Fruit fly (Drosophila melanogaster) whole organism, embryonic: ENCODE data around the gene CG46412.

Experiments used
- Adf1 ChIP-seq: fragments of 200-800 bp; sonication (Bioruptor generic); IDR thresholded peaks from 2 replicates; pipeline ENCODE4 v1.3.6; 2022; ENCODE audit warnings: missing biosample characterization, missing genetic modification characterization
- B-H1 ChIP-seq: fragments of 200-800 bp; sonication (Bioruptor generic); IDR thresholded peaks from 3 replicates; pipeline ENCODE4 v1.3.6; 2022; ENCODE audit warnings: missing biosample characterization, missing genetic modification characterization
- B-H2 ChIP-seq: fragments of 200-800 bp; sonication (Bioruptor generic); optimal IDR thresholded peaks from 2 replicates; lab custom pipeline; 2018; ENCODE audit warnings: missing biosample characterization, mild to moderate bottlenecking, missing genetic modification characterization
- CG10565 ChIP-seq: fragments of 200-800 bp; sonication (Bioruptor generic); optimal IDR thresholded peaks from 3 replicates; lab custom pipeline; 2016; ENCODE audit warnings: missing biosample characterization, mild to moderate bottlenecking, missing genetic modification characterization
- CG11504 ChIP-seq: fragments of 200-800 bp; sonication (Bioruptor generic); optimal IDR thresholded peaks from 3 replicates; lab custom pipeline; 2019; ENCODE audit warnings: missing biosample characterization, mild to moderate bottlenecking, missing genetic modification characterization, moderate library complexity
- CG12071 ChIP-seq: fragments of 200-800 bp; sonication (Bioruptor generic); optimal IDR thresholded peaks from 3 replicates; lab custom pipeline; 2018; ENCODE audit warnings: missing biosample characterization, mild to moderate bottlenecking, missing genetic modification characterization
- CG13296 ChIP-seq: fragments of 200-800 bp; sonication (Bioruptor generic); optimal IDR thresholded peaks from 3 replicates; lab custom pipeline; 2018; ENCODE audit warnings: missing biosample characterization, mild to moderate bottlenecking, missing genetic modification characterization
- CG13775 ChIP-seq: fragments of 200-800 bp; sonication (Bioruptor generic); optimal IDR thresholded peaks from 3 replicates; lab custom pipeline; 2017; ENCODE audit warnings: missing biosample characterization, mild to moderate bottlenecking, missing genetic modification characterization
- CG14014 ChIP-seq: fragments of 200-800 bp; sonication (Bioruptor generic); IDR thresholded peaks from 2 replicates; pipeline ENCODE4 v1.3.6; 2022; ENCODE audit warnings: missing biosample characterization, missing genetic modification characterization
- CG1529 ChIP-seq: fragments of 200-800 bp; sonication (Bioruptor generic); optimal IDR thresholded peaks from 3 replicates; lab custom pipeline; 2018; ENCODE audit warnings: missing biosample characterization, missing genetic modification characterization
- CG1602 ChIP-seq: fragments of 200-800 bp; sonication (Bioruptor generic); optimal IDR thresholded peaks from 3 replicates; lab custom pipeline; 2016; ENCODE audit warnings: missing biosample characterization, missing genetic modification characterization
- CG16813 ChIP-seq: fragments of 200-800 bp; sonication (Bioruptor generic); IDR thresholded peaks from 3 replicates; pipeline ENCODE4 v1.3.6; 2022; ENCODE audit warnings: missing biosample characterization, missing genetic modification characterization; ENCODE audit not compliant: partially characterized antibody
- CG16863 ChIP-seq: fragments of 200-800 bp; sonication (Bioruptor generic); optimal IDR thresholded peaks from 3 replicates; lab custom pipeline; 2016; ENCODE audit warnings: missing biosample characterization, missing genetic modification characterization
- CG1832 ChIP-seq: fragments of 200-800 bp; sonication (Bioruptor generic); optimal IDR thresholded peaks from 2 replicates; lab custom pipeline; 2017; ENCODE audit warnings: missing biosample characterization, mild to moderate bottlenecking, missing genetic modification characterization, inconsistent platforms
- CG3995 ChIP-seq: fragments of 200-800 bp; sonication (Bioruptor generic); optimal IDR thresholded peaks from 3 replicates; lab custom pipeline; 2016; ENCODE audit warnings: missing biosample characterization, missing genetic modification characterization
- CG43689 ChIP-seq: fragments of 200-800 bp; sonication (Bioruptor generic); IDR thresholded peaks from 2 replicates; pipeline ENCODE4 v1.3.6; 2022; ENCODE audit warnings: missing biosample characterization, missing genetic modification characterization
- CG4854 ChIP-seq: fragments of 200-800 bp; sonication (Bioruptor generic); optimal IDR thresholded peaks from 2 replicates; lab custom pipeline; 2016; ENCODE audit warnings: missing biosample characterization, missing genetic modification characterization, inconsistent platforms
- CG5953 ChIP-seq: fragments of 200-800 bp; sonication (Bioruptor generic); IDR thresholded peaks from 2 replicates; pipeline ENCODE4 v1.3.6; 2022; ENCODE audit warnings: missing biosample characterization, missing genetic modification characterization
- CG6654 ChIP-seq: fragments of 200-800 bp; sonication (Bioruptor generic); optimal IDR thresholded peaks from 2 replicates; lab custom pipeline; 2017; ENCODE audit warnings: missing biosample characterization, mild to moderate bottlenecking, missing genetic modification characterization
- CG8281 ChIP-seq: fragments of 200-800 bp; sonication (Bioruptor generic); optimal IDR thresholded peaks from 2 replicates; lab custom pipeline; 2018; ENCODE audit warnings: missing biosample characterization, mild to moderate bottlenecking, missing genetic modification characterization, moderate library complexity
- CG9609 ChIP-seq: fragments of 200-800 bp; sonication (Bioruptor generic); optimal IDR thresholded peaks from 3 replicates; lab custom pipeline; 2016; ENCODE audit warnings: missing biosample characterization, missing genetic modification characterization
- CkIIα-i1 ChIP-seq: fragments of 200-800 bp; sonication (Bioruptor generic); IDR thresholded peaks from 2 replicates; pipeline ENCODE4 v1.3.6; 2022; ENCODE audit warnings: missing biosample characterization, missing genetic modification characterization
- Deaf1 ChIP-seq: fragments of 200-800 bp; optimal IDR thresholded peaks from 3 replicates; lab custom pipeline; 2019; ENCODE audit warnings: missing biosample characterization, mild to moderate bottlenecking, missing genetic modification characterization, moderate library complexity
- Dll ChIP-seq: fragments of 200-800 bp; sonication (Bioruptor generic); IDR thresholded peaks from 4 replicates; pipeline ENCODE4 v1.3.6; 2022; ENCODE audit warnings: missing biosample characterization, missing genetic modification characterization; ENCODE audit not compliant: partially characterized antibody
- Drgx ChIP-seq: fragments of 200-800 bp; sonication (Bioruptor generic); IDR thresholded peaks from 2 replicates; pipeline ENCODE4 v1.3.6; 2022; ENCODE audit warnings: missing biosample characterization, missing genetic modification characterization
- Eip74EF ChIP-seq, 2 experiments: fragments of 200-800 bp in 1 of 2; fragments of >200 bp in 1 of 2; sonication (Bioruptor generic) in 1 of 2; optimal IDR thresholded peaks; 2 replicates each; lab custom pipeline; 2017 to 2019; ENCODE audit warnings: missing biosample characterization in 2 of 2, missing genetic modification characterization in 2 of 2, mild to moderate bottlenecking in 1 of 2, moderate library complexity in 1 of 2
- HLH4C ChIP-seq: fragments of 200-800 bp; sonication (Bioruptor generic); IDR thresholded peaks from 3 replicates; pipeline ENCODE4 v1.3.6; 2022; ENCODE audit warnings: missing biosample characterization, missing genetic modification characterization; ENCODE audit not compliant: partially characterized antibody
- Kr ChIP-seq: fragments of 200-800 bp; sonication (Bioruptor generic); optimal IDR thresholded peaks from 2 replicates; lab custom pipeline; 2017; ENCODE audit warnings: missing biosample characterization, mild to moderate bottlenecking, missing genetic modification characterization
- Mad ChIP-seq: fragments of 200-800 bp; sonication (Bioruptor generic); optimal IDR thresholded peaks from 2 replicates; lab custom pipeline; 2016; ENCODE audit warnings: missing biosample characterization, missing genetic modification characterization
- Optix ChIP-seq: fragments of 200-800 bp; sonication (Bioruptor generic); IDR thresholded peaks from 3 replicates; pipeline ENCODE4 v1.3.6; 2022; ENCODE audit warnings: missing biosample characterization, missing genetic modification characterization
- PHDP ChIP-seq: fragments of 200-800 bp; sonication (Bioruptor generic); optimal IDR thresholded peaks from 3 replicates; lab custom pipeline; 2018; ENCODE audit warnings: missing biosample characterization, mild to moderate bottlenecking, missing genetic modification characterization, moderate library complexity
- Rfx ChIP-seq: fragments of 200-800 bp; sonication (Bioruptor generic); IDR thresholded peaks from 2 replicates; pipeline ENCODE4 v1.3.6; 2022; ENCODE audit warnings: missing biosample characterization, missing genetic modification characterization
- Scr ChIP-seq: fragments of 200-800 bp; sonication (Bioruptor generic); IDR thresholded peaks from 2 replicates; pipeline ENCODE4 v1.3.6; 2022; ENCODE audit warnings: missing biosample characterization, missing genetic modification characterization; ENCODE audit not compliant: partially characterized antibody
- Spps ChIP-seq: fragments of 200-800 bp; sonication (Bioruptor generic); optimal IDR thresholded peaks from 2 replicates; lab custom pipeline; 2018; ENCODE audit warnings: missing biosample characterization, mild to moderate bottlenecking, missing genetic modification characterization
- Sry-β ChIP-seq: fragments of 200-800 bp; sonication (Bioruptor generic); optimal IDR thresholded peaks from 2 replicates; lab custom pipeline; 2018; ENCODE audit warnings: missing biosample characterization, mild to moderate bottlenecking, missing genetic modification characterization, moderate library complexity
- Vsx1 ChIP-seq: fragments of 200-800 bp; sonication (Bioruptor generic); optimal IDR thresholded peaks from 2 replicates; lab custom pipeline; 2017; ENCODE audit warnings: missing biosample characterization, mild to moderate bottlenecking, missing genetic modification characterization, missing genetic modification reagents
- chif ChIP-seq, 2 experiments: fragments of 200-800 bp; sonication (Bioruptor generic); optimal IDR thresholded peaks; 3 replicates each; lab custom pipeline; 2016; ENCODE audit warnings: missing biosample characterization in 2 of 2, missing genetic modification characterization in 2 of 2
- chinmo ChIP-seq: fragments of 200-800 bp; sonication (Bioruptor generic); IDR thresholded peaks from 4 replicates; pipeline ENCODE4 v1.3.6; 2022; ENCODE audit warnings: missing biosample characterization, missing genetic modification characterization; ENCODE audit not compliant: partially characterized antibody
- dmrt11E ChIP-seq: fragments of 200-800 bp; sonication (Bioruptor generic); optimal IDR thresholded peaks from 3 replicates; lab custom pipeline; 2018; ENCODE audit warnings: missing biosample characterization, mild to moderate bottlenecking, missing genetic modification characterization, moderate library complexity
- fd64A ChIP-seq: fragments of 200-800 bp; sonication (Bioruptor generic); optimal IDR thresholded peaks from 3 replicates; lab custom pipeline; 2018; ENCODE audit warnings: missing biosample characterization, mild to moderate bottlenecking, missing genetic modification characterization
- gro ChIP-seq: fragments of 200-800 bp; sonication (Bioruptor generic); optimal IDR thresholded peaks from 2 replicates; lab custom pipeline; 2016; ENCODE audit warnings: missing biosample characterization, missing genetic modification characterization
- lab ChIP-seq: fragments of 200-800 bp; sonication (Bioruptor generic); optimal IDR thresholded peaks from 3 replicates; lab custom pipeline; 2017; ENCODE audit warnings: missing biosample characterization, missing genetic modification characterization, mild to moderate bottlenecking, moderate library complexity, missing genetic modification reagents
- otp ChIP-seq: fragments of 200-800 bp; sonication (Bioruptor generic); IDR thresholded peaks from 3 replicates; pipeline ENCODE4, ENCODE4 v1.3.6; 2022; ENCODE audit warnings: missing biosample characterization, missing genetic modification characterization
- psq ChIP-seq: fragments of 200-800 bp; sonication (Bioruptor generic); optimal IDR thresholded peaks from 2 replicates; lab custom pipeline; 2017; ENCODE audit warnings: missing biosample characterization, missing genetic modification characterization
- pzg ChIP-seq: fragments of 200-800 bp; sonication (Bioruptor generic); optimal IDR thresholded peaks from 3 replicates; lab custom pipeline; 2018; ENCODE audit warnings: missing biosample characterization, mild to moderate bottlenecking, missing genetic modification characterization, moderate library complexity
- rib ChIP-seq: fragments of 200-800 bp; sonication (Bioruptor generic); IDR thresholded peaks from 2 replicates; pipeline ENCODE4 v1.3.6; 2022; ENCODE audit warnings: missing biosample characterization, missing genetic modification characterization
- shn ChIP-seq: fragments of 200-800 bp; sonication (Bioruptor generic); optimal IDR thresholded peaks from 3 replicates; lab custom pipeline; 2016; ENCODE audit warnings: missing biosample characterization, missing genetic modification characterization
- slp2 ChIP-seq: fragments of 200-800 bp; sonication (Bioruptor generic); optimal IDR thresholded peaks from 2 replicates; lab custom pipeline; 2016; ENCODE audit warnings: missing biosample characterization, missing genetic modification characterization
- tio ChIP-seq: fragments of 200-800 bp; sonication (Bioruptor generic); optimal IDR thresholded peaks from 2 replicates; lab custom pipeline; 2017; ENCODE audit warnings: missing biosample characterization, missing genetic modification characterization, inconsistent platforms
- tll ChIP-seq, 2 experiments: fragments of 200-800 bp in 1 of 2; fragments of >200 bp in 1 of 2; sonication (Bioruptor generic) in 1 of 2; optimal IDR thresholded peaks; 2 replicates each; lab custom pipeline; 2017 to 2019; ENCODE audit warnings: missing biosample characterization in 2 of 2, missing genetic modification characterization in 2 of 2, mild to moderate bottlenecking in 1 of 2, moderate library complexity in 1 of 2

CG46412 gene

dm6 chr3L:11554338-11554737 is 9.5 kb downstream of the CG46412 start (continued):
- peak; percentile 48 for TF ChIP-seq CG6654
- TF ChIP-seq chinmo (GFP tag; lab: Robert Waterston, UW), result no peak
- peak; percentile 78 for TF ChIP-seq PHDP (tag; lab: Kevin White, UChicago)
- TF ChIP-seq CG11504 (tag; lab: Kevin White, UChicago), result peak; percentile 83
- no peak for TF ChIP-seq CG1832 (GFP tag; lab: Kevin White, UChicago)
- TF ChIP-seq Rfx, result peak; percentile 43; the same call in 1 of the 2 replicates
- 0 out of 2 replicates have a peak, but pooled peaks have one; percentile 32 for TF ChIP-seq CG43689 (GFP tag; lab: Robert Waterston, UW)
- TF ChIP-seq otp (GFP tag; lab: Robert Waterston, UW), result peak; percentile 88
- TF ChIP-seq CG9609, result peak; percentile 67
- TF ChIP-seq tio (GFP tag; lab: Kevin White, UChicago), result peak; percentile 78
- no peak for TF ChIP-seq CG16813
- peak; percentile 85 for TF ChIP-seq CG1529 (GFP tag; lab: Kevin White, UChicago)
- TF ChIP-seq Sry-β, result peak; percentile 40
- TF ChIP-seq Vsx1 (GFP tag; lab: Kevin White, UChicago), result peak; percentile 59
- TF ChIP-seq Optix (GFP tag; lab: Robert Waterston, UW), result peak; percentile 53; the same call in 2 of the 3 replicates
- TF ChIP-seq CG14014 (GFP tag; lab: Robert Waterston, UW), result peak; percentile 62
- TF ChIP-seq dmrt11E (tag; lab: Kevin White, UChicago), result peak; percentile 97
- no peak for TF ChIP-seq CG3995 (GFP tag; lab: Kevin White, UChicago)
- no peak for TF ChIP-seq CkIIα-i1 (GFP tag; lab: Robert Waterston, UW)
- no peak for TF ChIP-seq B-H2 (GFP tag; lab: Kevin White, UChicago)
- TF ChIP-seq Eip74EF (GFP tag; optimal IDR thresholded peaks at IDR 0.05; lab: Kevin White, UChicago), result peak in 1 of 2 experiments; percentile 76
- TF ChIP-seq Dll (GFP tag; lab: Robert Waterston, UW), result no peak
- peak; percentile 60 for TF ChIP-seq CG16863 (GFP tag; lab: Kevin White, UChicago)
- peak; percentile 76 for TF ChIP-seq psq (GFP tag; lab: Kevin White, UChicago)
- peak; percentile 69 for TF ChIP-seq Drgx
- TF ChIP-seq CG10565 (GFP tag; lab: Kevin White, UChicago), result peak; percentile 64
- peak; percentile 53 for TF ChIP-seq Deaf1
- TF ChIP-seq CG13296 (GFP tag; lab: Kevin White, UChicago), result no peak
- peak; percentile 58 for TF ChIP-seq Kr (GFP tag; lab: Kevin White, UChicago)
- no peak for TF ChIP-seq pzg
- TF ChIP-seq slp2, result peak; percentile 64
- peak; percentile 82 for TF ChIP-seq CG1602 (GFP tag; lab: Kevin White, UChicago)
- TF ChIP-seq chif (GFP tag; optimal IDR thresholded peaks at IDR 0.05; lab: Kevin White, UChicago), result peak; percentile 83 to 90
- TF ChIP-seq CG4854 (GFP tag; lab: Kevin White, UChicago), result peak; percentile 74
- TF ChIP-seq fd64A (GFP tag; lab: Kevin White, UChicago), result peak; percentile 74
- peak; percentile 56; the same call in 1 of the 3 replicates for TF ChIP-seq B-H1 (GFP tag; lab: Robert Waterston, UW)
- peak; percentile 90 for TF ChIP-seq Spps (tag; lab: Kevin White, UChicago)
- no peak for TF ChIP-seq HLH4C (GFP tag; lab: Robert Waterston, UW)
- TF ChIP-seq Scr (GFP tag; lab: Robert Waterston, UW), result no peak
- peak; percentile 54 for TF ChIP-seq shn (GFP tag; lab: Kevin White, UChicago)
- TF ChIP-seq CG5953 (GFP tag; lab: Robert Waterston, UW), result no peak
- TF ChIP-seq rib, result no peak
- TF ChIP-seq Adf1 (GFP tag; lab: Robert Waterston, UW), result no peak
- peak; percentile 82 for TF ChIP-seq CG13775 (GFP tag; lab: Kevin White, UChicago)
- TF ChIP-seq lab (GFP tag; lab: Kevin White, UChicago), result peak; percentile 71
- peak in 1 of 2 experiments; percentile 53 for TF ChIP-seq tll (GFP tag; optimal IDR thresholded peaks at IDR 0.05; lab: Kevin White, UChicago)
- peak; percentile 29 for TF ChIP-seq CG12071 (GFP tag; lab: Kevin White, UChicago)
- peak; percentile 42 for TF ChIP-seq CG8281 (tag; lab: Kevin White, UChicago)
- peak; percentile 81 for TF ChIP-seq Mad (GFP tag; lab: Kevin White, UChicago)
- TF ChIP-seq gro (GFP tag; lab: Kevin White, UChicago), result no peak
